Fruit fly (Drosophila melanogaster) whole organism, adult: ENCODE results near the gene CG45080.

ENCODE experiments used
- CG14711 ChIP-seq: fragments of 200-800 bp; sonication (Bioruptor generic); optimal IDR thresholded peaks from 2 replicates; lab custom pipeline; 2018; ENCODE audit warnings: missing biosample characterization, mild to moderate bottlenecking, missing genetic modification characterization, moderate library complexity
- CG1620 ChIP-seq: fragments of 200-800 bp; sonication (Bioruptor generic); optimal IDR thresholded peaks from 2 replicates; lab custom pipeline; 2016; ENCODE audit warnings: missing biosample characterization, missing genetic modification characterization
- CG33017 ChIP-seq: fragments of 200-800 bp; sonication (Bioruptor generic); optimal IDR thresholded peaks from 2 replicates; lab custom pipeline; 2018; ENCODE audit warnings: missing biosample characterization, mild to moderate bottlenecking, missing genetic modification characterization, moderate library complexity
- CG5204 ChIP-seq: fragments of 200-800 bp; sonication (Bioruptor generic); optimal IDR thresholded peaks from 2 replicates; lab custom pipeline; 2016; ENCODE audit warnings: missing biosample characterization, missing genetic modification characterization
- CG7045 ChIP-seq: fragments of 200-800 bp; sonication (Bioruptor generic); optimal IDR thresholded peaks from 2 replicates; lab custom pipeline; 2017; ENCODE audit warnings: missing biosample characterization, mild to moderate bottlenecking, missing genetic modification characterization
- CG7101 ChIP-seq: fragments of 200-800 bp; sonication (Bioruptor generic); optimal IDR thresholded peaks from 2 replicates; lab custom pipeline; 2018; ENCODE audit warnings: missing biosample characterization, mild to moderate bottlenecking, missing genetic modification characterization, moderate library complexity
- Crg-1 ChIP-seq: fragments of 200-800 bp; sonication (Bioruptor generic); optimal IDR thresholded peaks from 2 replicates; lab custom pipeline; 2016; ENCODE audit warnings: missing biosample characterization, missing genetic modification characterization
- Mnt ChIP-seq: fragments of 200-800 bp; sonication (Bioruptor generic); optimal IDR thresholded peaks from 2 replicates; lab custom pipeline; 2016; ENCODE audit warnings: missing biosample characterization, mild to moderate bottlenecking, missing genetic modification characterization
- cic ChIP-seq: fragments of 200-800 bp; sonication (Bioruptor generic); optimal IDR thresholded peaks from 2 replicates; lab custom pipeline; 2017; ENCODE audit warnings: missing biosample characterization, mild to moderate bottlenecking, missing genetic modification characterization, moderate library complexity
- kay ChIP-seq: fragments of 200-800 bp; sonication (Bioruptor generic); peaks from one replicate; lab custom pipeline; 2016; ENCODE audit warnings: missing biosample characterization, missing genetic modification characterization, borderline replicate concordance
- ovo ChIP-seq: fragments of 200-800 bp; sonication (Bioruptor generic); optimal IDR thresholded peaks from 2 replicates; lab custom pipeline; 2016; ENCODE audit warnings: missing biosample characterization, missing genetic modification characterization
- pad ChIP-seq: fragments of 200-800 bp; sonication (Bioruptor generic); optimal IDR thresholded peaks from 3 replicates; lab custom pipeline; 2017; ENCODE audit warnings: missing biosample characterization, missing genetic modification characterization, mild to moderate bottlenecking, moderate library complexity, missing genetic modification reagents

dm6 chr3R:13319873-13320272, 803 bp upstream of the CG45080 start:
- TF ChIP-seq CG7045 (no peak), Crg-1 (GFP tag; lab: Kevin White, UChicago) (no peak), cic (GFP tag; lab: Kevin White, UChicago) (no peak), CG1620 (GFP tag; lab: Kevin White, UChicago) (no peak), Mnt (GFP tag; lab: Kevin White, UChicago) (no peak), kay (GFP tag; lab: Kevin White, UChicago) (no peak), CG5204 (no peak), CG14711 (tag; lab: Kevin White, UChicago) (no peak), CG7101 (no peak), pad (GFP tag; lab: Kevin White, UChicago) (no peak), CG33017 (tag; lab: Kevin White, UChicago) (no peak), ovo (GFP tag; lab: Kevin White, UChicago) (no peak)
